Worm (Caenorhabditis elegans): Measurements from ENCODE around the gene metl-13.

ce11 chrIV:6585397-6585921 lies 49.4 kb upstream of the metl-13 start, which contains the start of the genes F38A5.2 and dnj-11:
- TF ChIP-seq egl-44 (GFP tag; IDR thresholded peaks at IDR 0.05) = no peak
- no peak; the same call in 1 of the 2 replicates for TF ChIP-seq ekl-4 (GFP tag; IDR thresholded peaks at IDR 0.05)
- TF ChIP-seq dpl-1 (GFP tag; optimal IDR thresholded peaks at IDR 0.05) = peak; percentile 25
- TF ChIP-seq nhr-90 (tag; optimal IDR thresholded peaks at IDR 0.05) = no peak
- no peak for TF ChIP-seq ama-1 (optimal IDR thresholded peaks at IDR 0.05)
- TF ChIP-seq ama-1 (GFP tag; optimal IDR thresholded peaks at IDR 0.05) = no peak
- peak; percentile 3 for TF ChIP-seq rpc-1 (optimal IDR thresholded peaks at IDR 0.05)
- no peak for TF ChIP-seq rpc-1 (tag; optimal IDR thresholded peaks at IDR 0.05)
- TF ChIP-seq K12H6.12 (tag; optimal IDR thresholded peaks at IDR 0.05) = peak; percentile 48
- no peak for TF ChIP-seq B0035.1 (tag; optimal IDR thresholded peaks at IDR 0.05)
- no peak for TF ChIP-seq madf-10 (tag; optimal IDR thresholded peaks at IDR 0.05)

All from whole organism, young adult.